Fruit fly (Drosophila melanogaster) whole organism, embryonic: Measurements from ENCODE around the gene CG6937.

Source experiments
- ATbp ChIP-seq: fragments of 200-800 bp; sonication (Bioruptor generic); optimal IDR thresholded peaks from 2 replicates; lab custom pipeline; 2017; ENCODE audit warnings: missing biosample characterization, mild to moderate bottlenecking, missing genetic modification characterization, missing genetic modification reagents
- BEAF-32 ChIP-seq: fragments of 200-800 bp; sonication (Bioruptor generic); optimal IDR thresholded peaks from 3 replicates; lab custom pipeline; 2017; ENCODE audit warnings: missing biosample characterization, missing genetic modification characterization, mild to moderate bottlenecking, moderate library complexity, missing genetic modification reagents
- BtbVII ChIP-seq: fragments of 200-800 bp; sonication (Bioruptor generic); optimal IDR thresholded peaks from 3 replicates; lab custom pipeline; 2017; ENCODE audit warnings: missing biosample characterization, mild to moderate bottlenecking, missing genetic modification characterization
- CG11695 ChIP-seq: fragments of 200-800 bp; sonication (Bioruptor generic); IDR thresholded peaks from 3 replicates; pipeline ENCODE4 v1.3.6; 2022; ENCODE audit warnings: missing biosample characterization, missing genetic modification characterization
- CG12299 ChIP-seq: fragments of 200-800 bp; sonication (Bioruptor generic); optimal IDR thresholded peaks from 2 replicates; lab custom pipeline; 2018; ENCODE audit warnings: missing biosample characterization, mild to moderate bottlenecking, missing genetic modification characterization
- CG1602 ChIP-seq: fragments of 200-800 bp; sonication (Bioruptor generic); optimal IDR thresholded peaks from 3 replicates; lab custom pipeline; 2016; ENCODE audit warnings: missing biosample characterization, missing genetic modification characterization
- CG17385 ChIP-seq: fragments of 200-800 bp; sonication (Bioruptor generic); optimal IDR thresholded peaks from 3 replicates; lab custom pipeline; 2018; ENCODE audit warnings: missing biosample characterization, mild to moderate bottlenecking, missing genetic modification characterization
- CG30403 ChIP-seq: fragments of 200-800 bp; sonication (Bioruptor generic); optimal IDR thresholded peaks from 3 replicates; lab custom pipeline; 2016; ENCODE audit warnings: missing biosample characterization, missing genetic modification characterization
- CG32772 ChIP-seq: fragments of 200-800 bp; sonication (Bioruptor generic); IDR thresholded peaks from 2 replicates; pipeline ENCODE4 v1.3.6; 2022; ENCODE audit warnings: missing biosample characterization, missing genetic modification characterization
- CG33213 ChIP-seq: fragments of 200-800 bp; sonication (Bioruptor generic); optimal IDR thresholded peaks from 3 replicates; lab custom pipeline; 2016; ENCODE audit warnings: missing biosample characterization, missing genetic modification characterization
- CG4424 ChIP-seq: fragments of 200-800 bp; sonication (Bioruptor generic); optimal IDR thresholded peaks from 3 replicates; lab custom pipeline; 2016; ENCODE audit warnings: missing biosample characterization, missing genetic modification characterization
- CG4854 ChIP-seq: fragments of 200-800 bp; sonication (Bioruptor generic); optimal IDR thresholded peaks from 2 replicates; lab custom pipeline; 2016; ENCODE audit warnings: missing biosample characterization, missing genetic modification characterization, inconsistent platforms
- CG5245 ChIP-seq: fragments of 200-800 bp; sonication (Bioruptor generic); optimal IDR thresholded peaks from 3 replicates; lab custom pipeline; 2016; ENCODE audit warnings: missing biosample characterization, missing genetic modification characterization
- CG6175 ChIP-seq: fragments of 200-800 bp; sonication (Bioruptor generic); IDR thresholded peaks from 3 replicates; pipeline ENCODE4 v1.3.6; 2022; ENCODE audit warnings: missing biosample characterization, missing genetic modification characterization
- CG6272 ChIP-seq: fragments of 200-800 bp; sonication (Bioruptor generic); IDR thresholded peaks from 2 replicates; pipeline ENCODE4 v1.3.6; 2022; ENCODE audit warnings: missing biosample characterization, missing genetic modification characterization
- CG6689 ChIP-seq: fragments of 200-800 bp; sonication (Bioruptor generic); IDR thresholded peaks from 2 replicates; pipeline ENCODE4 v1.3.6; 2022; ENCODE audit warnings: missing biosample characterization, missing genetic modification characterization
- CHES-1-like ChIP-seq: fragments of 200-800 bp; sonication (Bioruptor generic); optimal IDR thresholded peaks from 2 replicates; lab custom pipeline; 2016; ENCODE audit warnings: missing biosample characterization, missing genetic modification characterization
- D ChIP-seq, 2 experiments: fragments of 200-800 bp in 1 of 2; fragments of >200 bp in 1 of 2; sonication (Bioruptor generic) in 1 of 2; optimal IDR thresholded peaks; 2 replicates in 1 of 2; 3 replicates in 1 of 2; lab custom pipeline; 2017; ENCODE audit warnings: mild to moderate bottlenecking in 1 of 2, missing biosample characterization in 1 of 2, missing genetic modification characterization in 1 of 2, missing genetic modification reagents in 1 of 2
- Dad ChIP-seq: fragments of 200-800 bp; sonication (Bioruptor generic); optimal IDR thresholded peaks from 3 replicates; lab custom pipeline; 2016; ENCODE audit warnings: missing biosample characterization, missing genetic modification characterization
- Deaf1 ChIP-seq: fragments of 200-800 bp; optimal IDR thresholded peaks from 3 replicates; lab custom pipeline; 2019; ENCODE audit warnings: missing biosample characterization, mild to moderate bottlenecking, missing genetic modification characterization, moderate library complexity
- Dek ChIP-seq: fragments of 200-800 bp; sonication (Bioruptor generic); optimal IDR thresholded peaks from 3 replicates; lab custom pipeline; 2019; ENCODE audit warnings: missing biosample characterization, mild to moderate bottlenecking, missing genetic modification characterization, moderate library complexity
- Dip2 ChIP-seq: fragments of 200-800 bp; sonication (Bioruptor generic); IDR thresholded peaks from 2 replicates; pipeline ENCODE4 v1.3.6; 2022; ENCODE audit warnings: missing biosample characterization, missing genetic modification characterization
- Doc2 ChIP-seq: fragments of 200-800 bp; sonication (Bioruptor generic); IDR thresholded peaks from 2 replicates; pipeline ENCODE4 v1.3.6; 2022; ENCODE audit warnings: missing biosample characterization, missing genetic modification characterization
- E2f2 ChIP-seq: fragments of 200-800 bp; sonication (Bioruptor generic); IDR thresholded peaks from 2 replicates; pipeline ENCODE4 v1.3.6; 2022; ENCODE audit warnings: missing biosample characterization, missing genetic modification characterization
- H2.0 ChIP-seq: fragments of 200-800 bp; sonication (Bioruptor generic); IDR thresholded peaks from 2 replicates; pipeline ENCODE4 v1.3.6; 2022; ENCODE audit warnings: missing biosample characterization, missing genetic modification characterization
- Hey ChIP-seq: fragments of 200-800 bp; sonication (Bioruptor generic); optimal IDR thresholded peaks from 3 replicates; lab custom pipeline; 2018; ENCODE audit warnings: missing biosample characterization, mild to moderate bottlenecking, missing genetic modification characterization
- MBD-R2 ChIP-seq: fragments of 200-800 bp; sonication (Bioruptor generic); IDR thresholded peaks from 2 replicates; pipeline ENCODE4 v1.3.6; 2022; ENCODE audit warnings: missing biosample characterization, missing genetic modification characterization
- Med ChIP-seq: fragments of 200-800 bp; sonication (Bioruptor generic); peaks from one replicate; lab custom pipeline; 2016; ENCODE audit warnings: missing biosample characterization, missing genetic modification characterization, mild to moderate bottlenecking, inconsistent platforms, moderate library complexity
- Meics ChIP-seq: fragments of 200-800 bp; sonication (Bioruptor generic); optimal IDR thresholded peaks from 2 replicates; lab custom pipeline; 2017; ENCODE audit warnings: missing biosample characterization, mild to moderate bottlenecking, missing genetic modification characterization
- Mrtf ChIP-seq: fragments of 200-800 bp; sonication (Bioruptor generic); IDR thresholded peaks from 3 replicates; pipeline ENCODE4 v1.3.6; 2022; ENCODE audit warnings: missing biosample characterization, missing genetic modification characterization
- NC2α ChIP-seq: fragments of 200-800 bp; sonication (Bioruptor generic); optimal IDR thresholded peaks from 2 replicates; lab custom pipeline; 2016; ENCODE audit warnings: missing biosample characterization, missing genetic modification characterization
- Nf-YA ChIP-seq: fragments of 200-800 bp; sonication (Bioruptor generic); IDR thresholded peaks from 2 replicates; pipeline ENCODE4 v1.3.6; 2022; ENCODE audit warnings: missing biosample characterization, missing genetic modification characterization
- Sin3A ChIP-seq: fragments of >200 bp; optimal IDR thresholded peaks from 2 replicates; lab custom pipeline; 2018
- Usf ChIP-seq: fragments of 200-800 bp; sonication (Bioruptor generic); optimal IDR thresholded peaks from 2 replicates; lab custom pipeline; 2017; ENCODE audit warnings: missing genotype, missing biosample characterization, missing genetic modification characterization
- Xbp1 ChIP-seq: fragments of 200-800 bp; sonication (Bioruptor generic); optimal IDR thresholded peaks from 3 replicates; lab custom pipeline; 2016; ENCODE audit warnings: missing biosample characterization, mild to moderate bottlenecking, missing genetic modification characterization
- bcd ChIP-seq: fragments of 200-800 bp; sonication (Bioruptor generic); optimal IDR thresholded peaks from 2 replicates; lab custom pipeline; 2017; ENCODE audit warnings: missing biosample characterization, mild to moderate bottlenecking, missing genetic modification characterization
- fru ChIP-seq: fragments of >200 bp; optimal IDR thresholded peaks from 2 replicates; lab custom pipeline; 2017
- gro ChIP-seq: fragments of 200-800 bp; sonication (Bioruptor generic); optimal IDR thresholded peaks from 2 replicates; lab custom pipeline; 2016; ENCODE audit warnings: missing biosample characterization, missing genetic modification characterization
- h ChIP-seq: fragments of >200 bp; optimal IDR thresholded peaks from 2 replicates; lab custom pipeline; 2017
- hb ChIP-seq: fragments of 200-800 bp; sonication (Bioruptor generic); IDR thresholded peaks from 3 replicates; pipeline ENCODE4 v1.3.6; 2022; ENCODE audit warnings: missing biosample characterization, missing genetic modification characterization; ENCODE audit not compliant: partially characterized antibody
- lbe ChIP-seq: fragments of 200-800 bp; sonication (Bioruptor generic); optimal IDR thresholded peaks from 2 replicates; lab custom pipeline; 2016; ENCODE audit warnings: missing biosample characterization, mild to moderate bottlenecking, missing genetic modification characterization
- luna ChIP-seq: fragments of 200-800 bp; sonication (Bioruptor generic); optimal IDR thresholded peaks from 2 replicates; lab custom pipeline; 2016; ENCODE audit warnings: missing biosample characterization, missing genetic modification characterization
- mirr ChIP-seq: fragments of 200-800 bp; sonication (Bioruptor generic); optimal IDR thresholded peaks from 3 replicates; lab custom pipeline; 2018; ENCODE audit warnings: missing biosample characterization, mild to moderate bottlenecking, missing genetic modification characterization
- nom ChIP-seq: fragments of 200-800 bp; sonication (Bioruptor generic); optimal IDR thresholded peaks from 2 replicates; lab custom pipeline; 2017; ENCODE audit warnings: missing biosample characterization, missing genetic modification characterization, mild to moderate bottlenecking, moderate library complexity, missing genetic modification reagents
- pho ChIP-seq: fragments of 200-800 bp; sonication (Bioruptor generic); optimal IDR thresholded peaks from 2 replicates; lab custom pipeline; 2016; ENCODE audit warnings: missing biosample characterization, missing genetic modification characterization
- sens ChIP-seq: fragments of 200-800 bp; sonication (Bioruptor generic); peaks from one replicate; lab custom pipeline; 2016; ENCODE audit warnings: missing biosample characterization, missing genetic modification characterization
- seq ChIP-seq: fragments of 200-800 bp; sonication (Bioruptor generic); IDR thresholded peaks from 2 replicates; pipeline ENCODE4 v1.3.6; 2022; ENCODE audit warnings: missing biosample characterization, missing genetic modification characterization
- shn ChIP-seq: fragments of 200-800 bp; sonication (Bioruptor generic); optimal IDR thresholded peaks from 3 replicates; lab custom pipeline; 2016; ENCODE audit warnings: missing biosample characterization, missing genetic modification characterization
- slbo ChIP-seq: fragments of 200-800 bp; sonication (Bioruptor generic); IDR thresholded peaks from 2 replicates; pipeline ENCODE4 v1.3.6; 2022; ENCODE audit warnings: missing biosample characterization, missing genetic modification characterization
- so ChIP-seq: fragments of 200-800 bp; sonication (Bioruptor generic); IDR thresholded peaks from 3 replicates; pipeline ENCODE4 v1.3.6; 2022; ENCODE audit warnings: missing biosample characterization, missing genetic modification characterization
- tap ChIP-seq: fragments of 200-800 bp; optimal IDR thresholded peaks from 3 replicates; lab custom pipeline; 2019; ENCODE audit warnings: missing biosample characterization, mild to moderate bottlenecking, missing genetic modification characterization, moderate library complexity
- wdn ChIP-seq: fragments of 200-800 bp; sonication (Bioruptor generic); IDR thresholded peaks from 2 replicates; pipeline ENCODE4 v1.3.6; 2022; ENCODE audit warnings: missing biosample characterization, missing genetic modification characterization

CG6937 gene

dm6 chr3R:22625514-22626333 lies 41.2 kb downstream of the CG6937 start (continued):
- TF ChIP-seq CG11695 (GFP tag; lab: Robert Waterston, UW) (peak; percentile 52), tap (tag; lab: Kevin White, UChicago) (no peak), seq (GFP tag; lab: Robert Waterston, UW) (0 out of 2 replicates have a peak, but pooled peaks have one; percentile 17), nom (GFP tag; lab: Kevin White, UChicago) (no peak), NC2α (GFP tag; lab: Kevin White, UChicago) (no peak), MBD-R2 (no peak), luna (GFP tag; lab: Kevin White, UChicago) (no peak), D (optimal IDR thresholded peaks at IDR 0.05; lab: Kevin White, UChicago) (no peak), D (GFP tag; optimal IDR thresholded peaks at IDR 0.05; lab: Kevin White, UChicago) (peak; percentile 76), gro (GFP tag; lab: Kevin White, UChicago) (no peak), Usf (GFP tag; lab: Kevin White, UChicago) (peak; percentile 14), CHES-1-like (no peak), CG1602 (GFP tag; lab: Kevin White, UChicago) (peak; percentile 42), bcd (GFP tag; lab: Kevin White, UChicago) (peak; percentile 54), Meics (GFP tag; lab: Kevin White, UChicago) (peak; percentile 52), Deaf1 (tag; lab: Kevin White, UChicago) (no peak), hb (GFP tag; lab: Robert Waterston, UW) (no peak), Dad (GFP tag; lab: Kevin White, UChicago) (no peak), CG30403 (peak; percentile 63), mirr (GFP tag; lab: Kevin White, UChicago) (no peak), Nf-YA (GFP tag; lab: Robert Waterston, UW) (no peak), CG33213 (GFP tag; lab: Kevin White, UChicago) (no peak), BEAF-32 (no peak), E2f2 (GFP tag; lab: Robert Waterston, UW) (no peak), sens (peak; percentile 87), Med (GFP tag; lab: Kevin White, UChicago) (peak; percentile 62), pho (no peak), lbe (GFP tag; lab: Kevin White, UChicago) (no peak), fru (lab: Kevin White, UChicago) (no peak), H2.0 (GFP tag; lab: Robert Waterston, UW) (no peak), CG12299 (no peak), CG32772 (GFP tag; lab: Robert Waterston, UW) (no peak), CG6175 (GFP tag; lab: Robert Waterston, UW) (no peak), Hey (no peak), wdn (GFP tag; lab: Robert Waterston, UW) (no peak; the same call in 1 of the 2 replicates), CG6689 (peak; percentile 57), shn (GFP tag; lab: Kevin White, UChicago) (no peak), Dek (tag; lab: Kevin White, UChicago) (no peak), Mrtf (no peak), Xbp1 (GFP tag; lab: Kevin White, UChicago) (peak; percentile 26), Dip2 (GFP tag; lab: Robert Waterston, UW) (no peak), so (GFP tag; lab: Robert Waterston, UW) (no peak), BtbVII (GFP tag; lab: Kevin White, UChicago) (no peak), CG5245 (GFP tag; lab: Kevin White, UChicago) (no peak), CG4424 (GFP tag; lab: Kevin White, UChicago) (peak; percentile 32), CG4854 (GFP tag; lab: Kevin White, UChicago) (no peak), slbo (no peak), CG17385 (GFP tag; lab: Kevin White, UChicago) (peak; percentile 22), ATbp (GFP tag; lab: Kevin White, UChicago) (peak; percentile 31), h (lab: Kevin White, UChicago) (no peak), CG6272 (GFP tag; lab: Robert Waterston, UW) (no peak), Sin3A (lab: Kevin White, UChicago) (no peak), Doc2 (GFP tag; lab: Robert Waterston, UW) (no peak)
